Fruit fly (Drosophila melanogaster) whole organism, embryonic: ENCODE measurements around the gene CG13605.
A peak's percentile ranks its signal among the peaks of the same experiment; 100 is the strongest.

Experiments used
- BEAF-32 ChIP-seq: fragments of 200-800 bp; sonication (Bioruptor generic); optimal IDR thresholded peaks from 3 replicates; lab custom pipeline; 2017; ENCODE audit warnings: missing biosample characterization, missing genetic modification characterization, mild to moderate bottlenecking, moderate library complexity, missing genetic modification reagents
- CG10366 ChIP-seq: fragments of 200-800 bp; sonication (Bioruptor generic); IDR thresholded peaks from 2 replicates; pipeline ENCODE4 v1.3.6; 2022; ENCODE audit warnings: missing biosample characterization, missing genetic modification characterization
- CG11085 ChIP-seq: fragments of 200-800 bp; sonication (Bioruptor generic); IDR thresholded peaks from 2 replicates; pipeline ENCODE4 v1.3.6; 2022; ENCODE audit warnings: missing biosample characterization, missing genetic modification characterization
- CG11093 ChIP-seq: fragments of 200-800 bp; sonication (Bioruptor generic); IDR thresholded peaks from 3 replicates; pipeline ENCODE4 v1.3.6; 2022; ENCODE audit warnings: missing biosample characterization, missing genetic modification characterization
- CG11560 ChIP-seq: fragments of 200-800 bp; sonication (Bioruptor generic); IDR thresholded peaks from 3 replicates; pipeline ENCODE4 v1.3.6; 2022; ENCODE audit warnings: missing biosample characterization, missing genetic modification characterization
- CG13424 ChIP-seq: fragments of 200-800 bp; sonication (Bioruptor generic); optimal IDR thresholded peaks from 2 replicates; lab custom pipeline; 2019; ENCODE audit warnings: missing biosample characterization, mild to moderate bottlenecking, missing genetic modification characterization, moderate library complexity
- CG14441 ChIP-seq: fragments of 200-800 bp; sonication (Bioruptor generic); IDR thresholded peaks from 2 replicates; pipeline ENCODE4 v1.3.6; 2022; ENCODE audit warnings: missing biosample characterization, missing genetic modification characterization
- CG14710 ChIP-seq: fragments of 200-800 bp; sonication (Bioruptor generic); optimal IDR thresholded peaks from 3 replicates; lab custom pipeline; 2019; ENCODE audit warnings: missing biosample characterization, mild to moderate bottlenecking, missing genetic modification characterization, moderate library complexity
- CG16779 ChIP-seq: fragments of 200-800 bp; sonication (Bioruptor generic); IDR thresholded peaks from 2 replicates; pipeline ENCODE4 v1.3.6; 2022; ENCODE audit warnings: missing biosample characterization, missing genetic modification characterization
- CG1792 ChIP-seq: fragments of 200-800 bp; sonication (Bioruptor generic); optimal IDR thresholded peaks from 2 replicates; lab custom pipeline; 2016; ENCODE audit warnings: missing biosample characterization, missing genetic modification characterization
- CG18262 ChIP-seq: fragments of 200-800 bp; optimal IDR thresholded peaks from 3 replicates; lab custom pipeline; 2019; ENCODE audit warnings: missing biosample characterization, mild to moderate bottlenecking, missing genetic modification characterization, moderate library complexity
- CG2678 ChIP-seq: fragments of 200-800 bp; sonication (Bioruptor generic); optimal IDR thresholded peaks from 3 replicates; lab custom pipeline; 2019; ENCODE audit warnings: missing biosample characterization, mild to moderate bottlenecking, missing genetic modification characterization, moderate library complexity
- CG30020 ChIP-seq: fragments of 200-800 bp; optimal IDR thresholded peaks from 2 replicates; lab custom pipeline; 2019; ENCODE audit warnings: missing biosample characterization, mild to moderate bottlenecking, missing genetic modification characterization, moderate library complexity
- CG31388 ChIP-seq: fragments of 200-800 bp; sonication (Bioruptor generic); optimal IDR thresholded peaks from 2 replicates; lab custom pipeline; 2016; ENCODE audit warnings: missing biosample characterization, missing genetic modification characterization
- CG3838 ChIP-seq: fragments of 200-800 bp; sonication (Bioruptor generic); optimal IDR thresholded peaks from 3 replicates; lab custom pipeline; 2016; ENCODE audit warnings: missing biosample characterization, missing genetic modification characterization
- CG4730 ChIP-seq: fragments of 200-800 bp; sonication (Bioruptor generic); IDR thresholded peaks from 2 replicates; pipeline ENCODE4 v1.3.6; 2022; ENCODE audit warnings: missing biosample characterization, missing genetic modification characterization
- CG8089 ChIP-seq: fragments of 200-800 bp; sonication (Bioruptor generic); optimal IDR thresholded peaks from 3 replicates; lab custom pipeline; 2016; ENCODE audit warnings: missing biosample characterization, missing genetic modification characterization
- CG8765 ChIP-seq: fragments of 200-800 bp; sonication (Bioruptor generic); IDR thresholded peaks from 2 replicates; pipeline ENCODE4 v1.3.6; 2022; ENCODE audit warnings: missing biosample characterization, missing genetic modification characterization
- CG9609 ChIP-seq: fragments of 200-800 bp; sonication (Bioruptor generic); optimal IDR thresholded peaks from 3 replicates; lab custom pipeline; 2016; ENCODE audit warnings: missing biosample characterization, missing genetic modification characterization
- CG9797 ChIP-seq: fragments of 200-800 bp; sonication (Bioruptor generic); optimal IDR thresholded peaks from 3 replicates; lab custom pipeline; 2018; ENCODE audit warnings: missing biosample characterization, mild to moderate bottlenecking, missing genetic modification characterization
- Dfd ChIP-seq, 2 experiments: fragments of >200 bp; optimal IDR thresholded peaks; 2 replicates each; lab custom pipeline; 2017; ENCODE audit warnings: missing biosample characterization in 2 of 2, missing genetic modification characterization in 2 of 2
- Hey ChIP-seq: fragments of 200-800 bp; sonication (Bioruptor generic); optimal IDR thresholded peaks from 3 replicates; lab custom pipeline; 2018; ENCODE audit warnings: missing biosample characterization, mild to moderate bottlenecking, missing genetic modification characterization
- NK7.1 ChIP-seq: fragments of 200-800 bp; sonication (Bioruptor generic); optimal IDR thresholded peaks from 3 replicates; lab custom pipeline; 2016; ENCODE audit warnings: missing biosample characterization, missing genetic modification characterization
- Oli ChIP-seq: fragments of 200-800 bp; sonication (Bioruptor generic); optimal IDR thresholded peaks from 2 replicates; lab custom pipeline; 2018; ENCODE audit warnings: missing biosample characterization, mild to moderate bottlenecking, missing genetic modification characterization, moderate library complexity
- Six4 ChIP-seq: fragments of 200-800 bp; sonication (Bioruptor generic); optimal IDR thresholded peaks from 2 replicates; lab custom pipeline; 2016; ENCODE audit warnings: missing biosample characterization, missing genetic modification characterization
- Taf1 ChIP-seq: fragments of 200-800 bp; sonication (Bioruptor generic); IDR thresholded peaks from 2 replicates; pipeline ENCODE4 v1.3.6; 2022; ENCODE audit warnings: missing biosample characterization, missing genetic modification characterization
- Tbp ChIP-seq: fragments of >200 bp; optimal IDR thresholded peaks from 2 replicates; lab custom pipeline; 2018; ENCODE audit warnings: missing biosample characterization, missing genetic modification characterization
- YL-1 ChIP-seq: fragments of 200-800 bp; sonication (Bioruptor generic); optimal IDR thresholded peaks from 3 replicates; lab custom pipeline; 2017; ENCODE audit warnings: missing biosample characterization, mild to moderate bottlenecking, missing genetic modification characterization
- bbx ChIP-seq: fragments of 200-800 bp; sonication (Bioruptor generic); IDR thresholded peaks from 2 replicates; pipeline ENCODE4 v1.3.6; 2022; ENCODE audit warnings: missing biosample characterization, missing genetic modification characterization; ENCODE audit not compliant: partially characterized antibody
- bcd ChIP-seq: fragments of 200-800 bp; sonication (Bioruptor generic); optimal IDR thresholded peaks from 2 replicates; lab custom pipeline; 2017; ENCODE audit warnings: missing biosample characterization, mild to moderate bottlenecking, missing genetic modification characterization
- cg ChIP-seq: fragments of 200-800 bp; sonication (Bioruptor generic); optimal IDR thresholded peaks from 3 replicates; lab custom pipeline; 2019; ENCODE audit warnings: missing biosample characterization, mild to moderate bottlenecking, missing genetic modification characterization, moderate library complexity
- ci ChIP-seq: fragments of 200-800 bp; sonication (Bioruptor generic); IDR thresholded peaks from 3 replicates; pipeline ENCODE4 v1.3.6; 2022; ENCODE audit warnings: missing biosample characterization, missing genetic modification characterization
- da ChIP-seq: fragments of 200-800 bp; sonication (Bioruptor generic); optimal IDR thresholded peaks from 2 replicates; lab custom pipeline; 2016; ENCODE audit warnings: missing biosample characterization, missing genetic modification characterization
- dpn ChIP-seq, 2 experiments: fragments of 200-800 bp; sonication (Bioruptor generic); optimal IDR thresholded peaks; 3 replicates each; lab custom pipeline; 2016; ENCODE audit warnings: missing biosample characterization in 2 of 2, missing genetic modification characterization in 2 of 2
- ems ChIP-seq: fragments of 200-800 bp; sonication (Bioruptor generic); optimal IDR thresholded peaks from 3 replicates; lab custom pipeline; 2016; ENCODE audit warnings: missing biosample characterization, missing genetic modification characterization
- eve ChIP-seq, 2 experiments: fragments of >200 bp; optimal IDR thresholded peaks; 2 replicates each; lab custom pipeline; 2017; ENCODE audit warnings: missing biosample characterization in 2 of 2, missing genetic modification characterization in 2 of 2
- fd96Cb ChIP-seq: fragments of 200-800 bp; sonication (Bioruptor generic); optimal IDR thresholded peaks from 2 replicates; lab custom pipeline; 2018; ENCODE audit warnings: missing biosample characterization, mild to moderate bottlenecking, missing genetic modification characterization, moderate library complexity
- gem ChIP-seq: fragments of 200-800 bp; sonication (Bioruptor generic); optimal IDR thresholded peaks from 2 replicates; lab custom pipeline; 2019; ENCODE audit warnings: missing biosample characterization, mild to moderate bottlenecking, missing genetic modification characterization, moderate library complexity
- hkb ChIP-seq, 2 experiments: fragments of 200-800 bp in 1 of 2; fragments of >200 bp in 1 of 2; sonication (Bioruptor generic) in 1 of 2; IDR thresholded peaks in 1 of 2; optimal IDR thresholded peaks in 1 of 2; 2 replicates each; pipeline versions ENCODE4 v1.3.6 to Lab custom; 2017 to 2022; ENCODE audit warnings: missing biosample characterization in 1 of 2, missing genetic modification characterization in 1 of 2
- kay ChIP-seq: fragments of 200-800 bp; sonication (Bioruptor generic); optimal IDR thresholded peaks from 2 replicates; lab custom pipeline; 2016; ENCODE audit warnings: missing biosample characterization, missing genetic modification characterization
- klu ChIP-seq: fragments of 200-800 bp; sonication (Bioruptor generic); IDR thresholded peaks from 2 replicates; pipeline ENCODE4 v1.3.6; 2022; ENCODE audit warnings: missing biosample characterization, missing genetic modification characterization
- kni ChIP-seq: fragments of 200-800 bp; sonication (Bioruptor generic); optimal IDR thresholded peaks from 3 replicates; lab custom pipeline; 2017; ENCODE audit warnings: mild to moderate bottlenecking, missing biosample characterization, missing genetic modification reagents, missing genetic modification characterization
- nmo ChIP-seq: fragments of 200-800 bp; sonication (Bioruptor generic); optimal IDR thresholded peaks from 2 replicates; lab custom pipeline; 2018; ENCODE audit warnings: missing biosample characterization, mild to moderate bottlenecking, missing genetic modification characterization, moderate library complexity
- onecut ChIP-seq: fragments of 200-800 bp; sonication (Bioruptor generic); IDR thresholded peaks from 2 replicates; pipeline ENCODE4 v1.3.6; 2022; ENCODE audit warnings: missing biosample characterization, missing genetic modification characterization
- otp ChIP-seq: fragments of 200-800 bp; sonication (Bioruptor generic); IDR thresholded peaks from 3 replicates; pipeline ENCODE4, ENCODE4 v1.3.6; 2022; ENCODE audit warnings: missing biosample characterization, missing genetic modification characterization
- pzg ChIP-seq: fragments of 200-800 bp; sonication (Bioruptor generic); optimal IDR thresholded peaks from 3 replicates; lab custom pipeline; 2018; ENCODE audit warnings: missing biosample characterization, mild to moderate bottlenecking, missing genetic modification characterization, moderate library complexity
- ranshi ChIP-seq: fragments of 200-800 bp; sonication (Bioruptor generic); IDR thresholded peaks from 2 replicates; pipeline ENCODE4 v1.3.6; 2022; ENCODE audit warnings: missing biosample characterization, missing genetic modification characterization
- sens ChIP-seq: fragments of 200-800 bp; sonication (Bioruptor generic); peaks from one replicate; lab custom pipeline; 2016; ENCODE audit warnings: missing biosample characterization, missing genetic modification characterization
- sob ChIP-seq: fragments of 200-800 bp; sonication (Bioruptor generic); IDR thresholded peaks from 2 replicates; pipeline ENCODE4 v1.3.6; 2022; ENCODE audit warnings: missing biosample characterization, missing genetic modification characterization
- ssp ChIP-seq: fragments of 200-800 bp; sonication (Bioruptor generic); IDR thresholded peaks from 2 replicates; pipeline ENCODE4 v1.3.6; 2022; ENCODE audit warnings: missing biosample characterization, missing genetic modification characterization
- zen2 ChIP-seq: fragments of 200-800 bp; sonication (Bioruptor generic); IDR thresholded peaks from 3 replicates; pipeline ENCODE4 v1.3.6; 2022; ENCODE audit warnings: missing biosample characterization, missing genetic modification characterization; ENCODE audit not compliant: partially characterized antibody

The CG13605 gene

DNA sequence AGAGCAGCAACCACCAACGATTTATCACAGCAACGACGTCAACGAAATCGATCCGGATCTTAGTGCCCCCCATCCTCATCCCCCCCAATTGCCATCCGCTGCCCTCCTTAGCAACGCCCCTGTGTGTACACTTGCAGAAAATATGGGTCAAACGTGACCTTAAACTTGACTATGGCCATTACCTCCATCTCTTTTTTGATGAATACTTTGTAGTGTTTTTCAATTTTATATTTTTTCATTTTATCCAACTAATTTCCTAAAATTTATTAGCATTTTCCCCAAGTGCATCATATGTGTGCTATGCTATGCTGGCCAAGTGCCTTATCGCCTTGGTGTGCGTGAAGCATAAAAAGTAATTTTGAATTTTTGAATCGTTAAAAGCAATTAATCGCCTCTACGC, 30.8 kb upstream of the CG13605 start (continued):
- TF ChIP-seq da (GFP tag; lab: Kevin White, UChicago): no peak
- peak; percentile 38; the same call in 1 of the 2 replicates for TF ChIP-seq CG14441 (GFP tag; lab: Robert Waterston, UW)
- peak; percentile 82 for TF ChIP-seq sens (GFP tag; lab: Kevin White, UChicago)
- TF ChIP-seq BEAF-32 (GFP tag; lab: Kevin White, UChicago): no peak
- no peak for TF ChIP-seq YL-1 (GFP tag; lab: Kevin White, UChicago)
- no peak for TF ChIP-seq Taf1 (GFP tag; lab: Robert Waterston, UW)
- TF ChIP-seq otp: no peak
- TF ChIP-seq CG11560 (tag; lab: Robert Waterston, UW): no peak
- TF ChIP-seq ranshi (GFP tag; lab: Robert Waterston, UW): 0 out of 2 replicates have a peak, but pooled peaks have one; percentile 21
- TF ChIP-seq bbx (GFP tag; lab: Robert Waterston, UW): no peak
- TF ChIP-seq CG4730 (GFP tag; lab: Robert Waterston, UW): 0 out of 2 replicates have a peak, but pooled peaks have one; percentile 19
- peak; percentile 33 for TF ChIP-seq CG13424 (tag; lab: Kevin White, UChicago)
- no peak for TF ChIP-seq eve (GFP tag; optimal IDR thresholded peaks at IDR 0.05; lab: Kevin White, UChicago)
- no peak for TF ChIP-seq Dfd (GFP tag; optimal IDR thresholded peaks at IDR 0.05; lab: Kevin White, UChicago)
- TF ChIP-seq ems: peak; percentile 0
- TF ChIP-seq CG30020 (tag; lab: Kevin White, UChicago): no peak
- no peak for TF ChIP-seq kni (GFP tag; lab: Kevin White, UChicago)
- TF ChIP-seq ssp (GFP tag; lab: Robert Waterston, UW): no peak; the same call in 1 of the 2 replicates
- TF ChIP-seq NK7.1 (GFP tag; lab: Kevin White, UChicago): no peak
- no peak for TF ChIP-seq cg (GFP tag; lab: Kevin White, UChicago)
- peak in 1 of 2 experiments; percentile 14 for TF ChIP-seq dpn (GFP tag; optimal IDR thresholded peaks at IDR 0.05; lab: Kevin White, UChicago)
- peak; percentile 26 for TF ChIP-seq bcd (GFP tag; lab: Kevin White, UChicago)
- no peak for TF ChIP-seq klu
- TF ChIP-seq CG16779 (GFP tag; lab: Robert Waterston, UW): no peak
- TF ChIP-seq zen2 (GFP tag; lab: Robert Waterston, UW): no peak
- TF ChIP-seq pzg (GFP tag; lab: Kevin White, UChicago): no peak
- peak; percentile 20 for TF ChIP-seq CG14710 (tag; lab: Kevin White, UChicago)
- no peak for TF ChIP-seq CG8765 (GFP tag; lab: Robert Waterston, UW)
- peak; percentile 63; the same call in 1 of the 3 replicates for TF ChIP-seq ci (GFP tag; lab: Robert Waterston, UW)
- no peak for TF ChIP-seq Tbp
- TF ChIP-seq onecut (GFP tag; lab: Robert Waterston, UW): peak; percentile 5; the same call in 1 of the 2 replicates
- no peak for TF ChIP-seq hkb (optimal IDR thresholded peaks at IDR 0.05; lab: Kevin White, UChicago)
- no peak for TF ChIP-seq hkb (GFP tag; IDR thresholded peaks at IDR 0.05; lab: Robert Waterston, UW)
- TF ChIP-seq Six4 (GFP tag; lab: Kevin White, UChicago): no peak
- no peak for TF ChIP-seq Oli (tag; lab: Kevin White, UChicago)
- TF ChIP-seq fd96Cb (tag; lab: Kevin White, UChicago): peak; percentile 40
- TF ChIP-seq CG10366 (GFP tag; lab: Robert Waterston, UW): peak; percentile 21; the same call in 1 of the 2 replicates
- peak; percentile 5 for TF ChIP-seq CG9609 (GFP tag; lab: Kevin White, UChicago)
- TF ChIP-seq CG31388 (GFP tag; lab: Kevin White, UChicago): no peak
- peak; percentile 47 for TF ChIP-seq CG2678 (tag; lab: Kevin White, UChicago)
- no peak for TF ChIP-seq CG8089 (GFP tag; lab: Kevin White, UChicago)
- TF ChIP-seq CG11093 (GFP tag; lab: Robert Waterston, UW): no peak
- no peak for TF ChIP-seq CG3838 (GFP tag; lab: Kevin White, UChicago)
- TF ChIP-seq CG9797 (GFP tag; lab: Kevin White, UChicago): no peak
- peak; percentile 60 for TF ChIP-seq gem
- TF ChIP-seq kay (GFP tag; lab: Kevin White, UChicago): no peak
- no peak for TF ChIP-seq sob (GFP tag; lab: Robert Waterston, UW)
- no peak for TF ChIP-seq Hey (tag; lab: Kevin White, UChicago)
- no peak for TF ChIP-seq CG1792 (GFP tag; lab: Kevin White, UChicago)
- no peak for TF ChIP-seq CG11085 (GFP tag; lab: Robert Waterston, UW)
- TF ChIP-seq CG18262: peak; percentile 47
- peak; percentile 40 for TF ChIP-seq nmo (GFP tag; lab: Kevin White, UChicago)
